Worm (Caenorhabditis elegans) whole organism, young adult: ENCODE results near the gene fbxb-10.

Experiments used
- D2030.7 ChIP-seq: fragments of 200-800 bp; sonication (Bioruptor generic); IDR thresholded peaks from 2 replicates; pipeline ENCODE4 v1.3.6; 2022; ENCODE audit warnings: missing genetic modification reagents, missing genetic modification characterization, missing compliant biosample characterization
- F55B11.4 ChIP-seq: sonication (generic microtip); optimal IDR thresholded peaks from 2 replicates; lab custom pipeline; 2016; ENCODE audit warnings: missing compliant biosample characterization, missing genetic modification characterization, borderline replicate concordance; ENCODE audit not compliant: insufficient read depth
- ama-1 ChIP-seq, 3 experiments: fragments of 150-350 bp in 1 of 3; sonication (generic microtip) in 2 of 3; optimal IDR thresholded peaks; 2 replicates each; lab custom pipeline; 2014 to 2018; ENCODE audit warnings: missing biosample characterization in 2 of 3, missing genetic modification characterization in 2 of 3, missing genetic modification reagents in 2 of 3
- aptf-3 ChIP-seq: fragments of 200-800 bp; sonication (Bioruptor generic); IDR thresholded peaks from 2 replicates; pipeline ENCODE4 v1.3.6; 2022; ENCODE audit warnings: missing genetic modification characterization, missing compliant biosample characterization
- ceh-100 ChIP-seq: fragments of 200-800 bp; sonication (Bioruptor generic); IDR thresholded peaks from 2 replicates; pipeline ENCODE4 v1.3.6; 2022; ENCODE audit warnings: missing genetic modification reagents, missing genetic modification characterization, missing compliant biosample characterization
- egl-44 ChIP-seq: fragments of 200-800 bp; sonication (Bioruptor generic); IDR thresholded peaks from 2 replicates; pipeline ENCODE4 v1.3.6; 2022; ENCODE audit warnings: missing genetic modification reagents, missing genetic modification characterization, missing compliant biosample characterization
- hrde-1 ChIP-seq: sonication (generic microtip); optimal IDR thresholded peaks from 2 replicates; lab custom pipeline; 2016; ENCODE audit warnings: missing genetic modification characterization, mild to moderate bottlenecking, missing compliant biosample characterization, moderate library complexity, missing genotype, missing genetic modification reagents, borderline replicate concordance
- mxl-1 ChIP-seq: sonication (generic microtip); optimal IDR thresholded peaks from 2 replicates; lab custom pipeline; 2016; ENCODE audit warnings: missing genetic modification characterization, missing compliant biosample characterization
- pha-4 ChIP-seq: fragments of 150-350 bp; sonication (generic microtip); optimal IDR thresholded peaks from 2 replicates; lab custom pipeline; 2014; ENCODE audit warnings: missing biosample characterization, missing genetic modification reagents, missing genetic modification characterization
- rpc-1 ChIP-seq, 2 experiments: fragments of 150-350 bp in 1 of 2; sonication (generic microtip) in 1 of 2; optimal IDR thresholded peaks; 2 replicates each; lab custom pipeline; 2014 to 2018; ENCODE audit warnings: missing biosample characterization in 1 of 2, missing genetic modification characterization in 1 of 2, missing genetic modification reagents in 1 of 2, missing genotype in 1 of 2
- sdz-38 ChIP-seq: sonication (generic microtip); optimal IDR thresholded peaks from 2 replicates; lab custom pipeline; 2016; ENCODE audit warnings: missing genotype, missing genetic modification characterization, missing compliant biosample characterization
- ztf-18 ChIP-seq: sonication (generic microtip); optimal IDR thresholded peaks from 2 replicates; lab custom pipeline; 2016; ENCODE audit warnings: missing genotype, mild to moderate bottlenecking, missing genetic modification characterization, missing compliant biosample characterization

- no peak for TF ChIP-seq ama-1 (optimal IDR thresholded peaks at IDR 0.05; lab: Kevin White, UChicago)
- TF ChIP-seq ama-1 (GFP tag; optimal IDR thresholded peaks at IDR 0.05; lab: Kevin White, UChicago): no peak
- TF ChIP-seq ceh-100: no peak
- no peak for TF ChIP-seq pha-4 (tag; lab: Kevin White, UChicago)
- TF ChIP-seq hrde-1 (tag; lab: Kevin White, UChicago): no peak
- no peak for TF ChIP-seq egl-44
- TF ChIP-seq D2030.7: no peak
- TF ChIP-seq mxl-1: no peak
- TF ChIP-seq sdz-38 (tag; lab: Kevin White, UChicago): no peak
- TF ChIP-seq ztf-18 (tag; lab: Kevin White, UChicago): no peak
- TF ChIP-seq F55B11.4 (tag; lab: Kevin White, UChicago): no peak
- TF ChIP-seq aptf-3 (GFP tag; lab: Robert Waterston, UW): no peak
- no peak for TF ChIP-seq rpc-1 (optimal IDR thresholded peaks at IDR 0.05; lab: Kevin White, UChicago)
- TF ChIP-seq rpc-1 (tag; optimal IDR thresholded peaks at IDR 0.05; lab: Kevin White, UChicago): no peak
These were observed 31.0 kb downstream of the fbxb-10 start for ce11 chrII:1787208-1787607.
